Worm (Caenorhabditis elegans) whole organism, L4 larva: ENCODE results near the gene ram-5.
"Not testable (repeated sequence)": the region's sequence is repeated elsewhere in the genome, so short reads cannot be mapped to it uniquely, and the experiment has no call there.

Experiments used
- F10B5.3 ChIP-seq: sonication (generic microtip); optimal IDR thresholded peaks from 2 replicates; lab custom pipeline; 2016; ENCODE audit warnings: mild to moderate bottlenecking, missing genetic modification characterization, missing compliant biosample characterization
- F37D6.2 ChIP-seq: sonication (generic microtip); optimal IDR thresholded peaks from 2 replicates; lab custom pipeline; 2016; ENCODE audit warnings: mild to moderate bottlenecking, missing genetic modification characterization, missing compliant biosample characterization
- F44E2.7 ChIP-seq: fragments of 200-800 bp; sonication (Bioruptor generic); IDR thresholded peaks from 2 replicates; pipeline ENCODE4 v2.1.2; 2022; ENCODE audit warnings: missing genetic modification characterization, missing compliant biosample characterization
- F49E8.2 ChIP-seq: sonication (generic microtip); optimal IDR thresholded peaks from 2 replicates; lab custom pipeline; 2016; ENCODE audit warnings: missing compliant biosample characterization, mild to moderate bottlenecking, missing genetic modification characterization, borderline replicate concordance
- R02D3.7 ChIP-seq: fragments of 150-350 bp; sonication (generic microtip); optimal IDR thresholded peaks from 3 replicates; lab custom pipeline; 2014; ENCODE audit warnings: missing biosample characterization, missing genetic modification characterization
- ZK337.2 ChIP-seq: fragments of 200-800 bp; sonication (Bioruptor generic); IDR thresholded peaks from 2 replicates; pipeline ENCODE4 v1.3.6; 2022; ENCODE audit warnings: missing genetic modification reagents, missing genetic modification characterization, missing compliant biosample characterization
- ZK546.5 ChIP-seq, 2 experiments: sonication (generic microtip); optimal IDR thresholded peaks; 2 replicates each; lab custom pipeline; 2017; ENCODE audit warnings: missing biosample characterization in 2 of 2, missing genetic modification characterization in 2 of 2
- aha-1 ChIP-seq: fragments of 150-350 bp; peaks from one replicate; lab custom pipeline; 2014; ENCODE audit warnings: missing biosample characterization, missing genetic modification characterization
- ama-1 ChIP-seq: fragments of 150-350 bp; optimal IDR thresholded peaks from 2 replicates; lab custom pipeline; 2014; ENCODE audit warnings: inconsistent platforms, mixed read lengths
- arid-1 ChIP-seq: fragments of 200-800 bp; sonication (Bioruptor generic); conservative IDR thresholded peaks from 2 replicates; pipeline ENCODE4 v1.3.6; 2022; ENCODE audit warnings: missing genetic modification reagents, missing genetic modification characterization, missing compliant biosample characterization
- ceh-20 ChIP-seq: fragments of 200-800 bp; sonication (Bioruptor generic); IDR thresholded peaks from 2 replicates; pipeline ENCODE4 v1.3.6; 2022; ENCODE audit warnings: missing genetic modification reagents, missing genetic modification characterization, missing compliant biosample characterization
- ceh-32 ChIP-seq: sonication (generic microtip); optimal IDR thresholded peaks from 2 replicates; lab custom pipeline; 2016; ENCODE audit warnings: mild to moderate bottlenecking, missing genetic modification characterization, missing compliant biosample characterization; ENCODE audit not compliant: poor library complexity
- ceh-44 ChIP-seq: fragments of 200-800 bp; sonication (Bioruptor generic); IDR thresholded peaks from 2 replicates; pipeline ENCODE4 v1.3.6; 2022; ENCODE audit warnings: missing genetic modification reagents, missing genetic modification characterization, missing compliant biosample characterization
- ces-1 ChIP-seq: fragments of 150-350 bp; sonication (generic microtip); optimal IDR thresholded peaks from 4 replicates; lab custom pipeline; 2014; ENCODE audit warnings: missing biosample characterization, missing genetic modification reagents, missing genetic modification characterization
- ctbp-1 ChIP-seq: fragments of 200-800 bp; sonication (Bioruptor generic); IDR thresholded peaks from 2 replicates; pipeline ENCODE4 v1.3.6; 2022; ENCODE audit warnings: missing genetic modification reagents, missing genetic modification characterization, missing compliant biosample characterization
- dmd-6 ChIP-seq: fragments of 200-800 bp; sonication (Bioruptor generic); IDR thresholded peaks from 2 replicates; pipeline ENCODE4 v1.3.6; 2022; ENCODE audit warnings: missing genetic modification reagents, missing genetic modification characterization, missing compliant biosample characterization
- dpl-1 ChIP-seq: fragments of 150-350 bp; optimal IDR thresholded peaks from 2 replicates; lab custom pipeline; 2014; ENCODE audit warnings: missing biosample characterization, missing genetic modification reagents, missing genetic modification characterization
- dve-1 ChIP-seq: sonication (generic microtip); optimal IDR thresholded peaks from 2 replicates; lab custom pipeline; 2017; ENCODE audit warnings: antibody characterized with exemption, mild to moderate bottlenecking, missing genetic modification characterization, missing compliant biosample characterization; ENCODE audit not compliant: insufficient read depth
- fkh-10 ChIP-seq: fragments of 150-350 bp; optimal IDR thresholded peaks from 2 replicates; lab custom pipeline; 2014; ENCODE audit warnings: missing biosample characterization, missing genetic modification reagents, missing genetic modification characterization
- fos-1 ChIP-seq: fragments of 150-350 bp; optimal IDR thresholded peaks from 2 replicates; lab custom pipeline; 2014; ENCODE audit warnings: missing biosample characterization, missing genetic modification characterization
- gei-8 ChIP-seq: fragments of 200-800 bp; sonication (Bioruptor generic); optimal IDR thresholded peaks from 2 replicates; lab custom pipeline; 2018; ENCODE audit warnings: mild to moderate bottlenecking, missing genetic modification characterization, missing compliant biosample characterization
- hif-1 ChIP-seq, 2 experiments: sonication (generic microtip); optimal IDR thresholded peaks; 2 replicates each; lab custom pipeline; 2016 to 2017; ENCODE audit warnings: missing compliant biosample characterization in 2 of 2, missing genetic modification characterization in 2 of 2, missing genetic modification reagents in 2 of 2, missing genotype in 2 of 2, mild to moderate bottlenecking in 1 of 2
- hlh-11 ChIP-seq: fragments of 200-800 bp; sonication (Bioruptor generic); optimal IDR thresholded peaks from 2 replicates; lab custom pipeline; 2018; ENCODE audit warnings: mild to moderate bottlenecking, missing genetic modification characterization, missing compliant biosample characterization
- hlh-30 ChIP-seq: sonication (generic microtip); optimal IDR thresholded peaks from 2 replicates; lab custom pipeline; 2017; ENCODE audit warnings: antibody characterized with exemption, mild to moderate bottlenecking, missing genetic modification characterization, missing compliant biosample characterization; ENCODE audit not compliant: insufficient read depth
- hmg-1.1 ChIP-seq: fragments of 200-800 bp; sonication (Bioruptor generic); IDR thresholded peaks from 2 replicates; pipeline ENCODE4 v1.3.6; 2022; ENCODE audit warnings: missing genetic modification reagents, missing genetic modification characterization, missing compliant biosample characterization
- lin-1 ChIP-seq: fragments of 200-800 bp; sonication (Bioruptor generic); IDR thresholded peaks from 2 replicates; pipeline ENCODE4 v1.3.6; 2022; ENCODE audit warnings: missing genetic modification reagents, missing genetic modification characterization, missing compliant biosample characterization
- lin-13 ChIP-seq: fragments of 150-350 bp; optimal IDR thresholded peaks from 2 replicates; lab custom pipeline; 2014; ENCODE audit warnings: missing biosample characterization, missing genetic modification reagents, missing genetic modification characterization
- lin-29 ChIP-seq: fragments of 200-800 bp; sonication (Bioruptor generic); IDR thresholded peaks from 2 replicates; pipeline ENCODE4 v1.3.6; 2022; ENCODE audit warnings: missing genetic modification reagents, missing genetic modification characterization, missing compliant biosample characterization
- lin-38 ChIP-seq: fragments of 200-800 bp; sonication (Bioruptor generic); IDR thresholded peaks from 2 replicates; pipeline ENCODE4 v1.3.6; 2022; ENCODE audit warnings: missing genetic modification reagents, missing genetic modification characterization, missing compliant biosample characterization
- lir-3 ChIP-seq: sonication (generic microtip); optimal IDR thresholded peaks from 2 replicates; lab custom pipeline; 2016; ENCODE audit warnings: mild to moderate bottlenecking, missing genetic modification characterization, missing compliant biosample characterization
- madf-9 ChIP-seq: fragments of 200-800 bp; sonication (Bioruptor generic); conservative IDR thresholded peaks from 2 replicates; pipeline ENCODE4 v1.3.6; 2022; ENCODE audit warnings: missing genetic modification reagents, missing genetic modification characterization, missing compliant biosample characterization
- mes-2 ChIP-seq: sonication (generic microtip); optimal IDR thresholded peaks from 2 replicates; lab custom pipeline; 2016; ENCODE audit warnings: missing genotype, mild to moderate bottlenecking, missing genetic modification characterization, missing compliant biosample characterization; ENCODE audit not compliant: poor library complexity, severe bottlenecking
- mxl-3 ChIP-seq: fragments of 200-800 bp; sonication (Bioruptor generic); optimal IDR thresholded peaks from 2 replicates; lab custom pipeline; 2018; ENCODE audit warnings: mild to moderate bottlenecking, missing genetic modification characterization, missing compliant biosample characterization
- nhr-10 ChIP-seq: fragments of 150-350 bp; optimal IDR thresholded peaks from 2 replicates; lab custom pipeline; 2014; ENCODE audit warnings: missing biosample characterization, missing genetic modification characterization
- nhr-102 ChIP-seq: sonication (generic microtip); optimal IDR thresholded peaks from 2 replicates; lab custom pipeline; 2016; ENCODE audit warnings: mild to moderate bottlenecking, missing genetic modification characterization, moderate library complexity, missing compliant biosample characterization
- nhr-237 ChIP-seq: sonication (generic microtip); optimal IDR thresholded peaks from 2 replicates; lab custom pipeline; 2017; ENCODE audit warnings: missing biosample characterization, missing genetic modification characterization
- nhr-28 ChIP-seq: fragments of 150-350 bp; optimal IDR thresholded peaks from 2 replicates; lab custom pipeline; 2014; ENCODE audit warnings: missing biosample characterization, missing genetic modification characterization
- nhr-6 ChIP-seq: fragments of 150-350 bp; optimal IDR thresholded peaks from 2 replicates; lab custom pipeline; 2014; ENCODE audit warnings: missing biosample characterization, missing genetic modification characterization
- pqm-1 ChIP-seq: sonication (generic microtip); optimal IDR thresholded peaks from 2 replicates; lab custom pipeline; 2017; ENCODE audit warnings: missing biosample characterization, missing genetic modification characterization
- rbr-2 ChIP-seq: sonication (generic microtip); optimal IDR thresholded peaks from 2 replicates; lab custom pipeline; 2016; ENCODE audit warnings: missing genotype, missing genetic modification characterization, missing compliant biosample characterization
- saeg-2 ChIP-seq: fragments of 200-800 bp; sonication (Bioruptor generic); IDR thresholded peaks from 2 replicates; pipeline ENCODE4 v1.3.6; 2022; ENCODE audit warnings: missing genetic modification reagents, missing genetic modification characterization, missing compliant biosample characterization
- tag-97 ChIP-seq: fragments of 200-800 bp; sonication (Bioruptor generic); IDR thresholded peaks from 2 replicates; pipeline ENCODE4 v1.3.6; 2022; ENCODE audit warnings: missing genetic modification characterization, missing compliant biosample characterization
- zag-1 ChIP-seq: fragments of 150-350 bp; optimal IDR thresholded peaks from 2 replicates; lab custom pipeline; 2014; ENCODE audit warnings: missing biosample characterization, missing genetic modification characterization
- zfp-3 ChIP-seq: fragments of 200-800 bp; sonication (Bioruptor generic); conservative IDR thresholded peaks from 2 replicates; pipeline ENCODE4 v1.3.6; 2022; ENCODE audit warnings: missing genetic modification reagents, missing genetic modification characterization, missing compliant biosample characterization
- zip-11 ChIP-seq: fragments of 200-800 bp; sonication (Bioruptor generic); IDR thresholded peaks from 2 replicates; pipeline ENCODE4 v1.3.6; 2022; ENCODE audit warnings: missing genetic modification characterization, missing compliant biosample characterization
- ztf-7 ChIP-seq: fragments of 150-350 bp; optimal IDR thresholded peaks from 2 replicates; lab custom pipeline; 2014; ENCODE audit warnings: missing biosample characterization, missing genetic modification characterization

The ram-5 gene

ce11 chrX:14525081-14525324 lies 24.9 kb upstream of the ram-5 start, which contains the start of gene nspc-17:
Gene nspc-17 (minus strand): TSS chrX:14525181.
- TF ChIP-seq fkh-10 (GFP tag; lab: Kevin White, UChicago); zip-11; ama-1 (lab: Kevin White, UChicago): not testable (repeated sequence)
- TF ChIP-seq, all 104 proteins: peak for 0; not testable (repeated sequence) for 104

- TF ChIP-seq fkh-10 (GFP tag; lab: Kevin White, UChicago) (peak; percentile 98), zag-1 (tag; lab: Kevin White, UChicago) (peak; percentile 98), nhr-237 (tag; lab: Kevin White, UChicago) (peak; percentile 94), rbr-2 (tag; lab: Kevin White, UChicago) (peak; percentile 99), zfp-3 (GFP tag; lab: Robert Waterston, UW) (peak; percentile 99), hmg-1.1 (GFP tag; lab: Robert Waterston, UW) (peak; percentile 100), nhr-102 (tag; lab: Kevin White, UChicago) (peak; percentile 100), hlh-30 (tag; lab: Kevin White, UChicago) (peak; percentile 96), hif-1 (tag; optimal IDR thresholded peaks at IDR 0.05; lab: Kevin White, UChicago) (peak; percentile 78 to 91), nhr-28 (tag; lab: Kevin White, UChicago) (peak; percentile 88), F49E8.2 (peak; percentile 48), ceh-44 (0 out of 2 replicates have a peak, but pooled peaks have one; percentile 45), dpl-1 (GFP tag; lab: Kevin White, UChicago) (peak; percentile 76), dmd-6 (GFP tag; lab: Robert Waterston, UW) (peak; percentile 98), ceh-32 (tag; lab: Kevin White, UChicago) (peak; percentile 92), fos-1 (tag; lab: Kevin White, UChicago) (peak; percentile 96), madf-9 (peak; percentile 99), R02D3.7 (tag; lab: Kevin White, UChicago) (no peak), pqm-1 (peak; percentile 67), ctbp-1 (peak; percentile 99), tag-97 (0 out of 2 replicates have a peak, but pooled peaks have one; percentile 49), gei-8 (GFP tag; lab: Kevin White, UChicago) (peak; percentile 88), saeg-2 (GFP tag; lab: Robert Waterston, UW) (peak; percentile 99), dve-1 (peak; percentile 100), nhr-6 (peak; percentile 80), lir-3 (peak; percentile 95), mxl-3 (GFP tag; lab: Kevin White, UChicago) (peak; percentile 90), lin-13 (GFP tag; lab: Kevin White, UChicago) (peak; percentile 94), F44E2.7 (no peak), ztf-7 (tag; lab: Kevin White, UChicago) (peak; percentile 96), ces-1 (GFP tag; lab: Kevin White, UChicago) (peak; percentile 96), lin-38 (GFP tag; lab: Robert Waterston, UW) (peak; percentile 91), aha-1 (tag; lab: Kevin White, UChicago) (peak; percentile 98), arid-1 (peak; percentile 96), lin-29 (peak; percentile 98), F10B5.3 (tag; lab: Kevin White, UChicago) (peak; percentile 98), ceh-20 (peak; percentile 99), ZK337.2 (GFP tag; lab: Robert Waterston, UW) (peak; percentile 92), nhr-10 (tag; lab: Kevin White, UChicago) (peak; percentile 99), lin-1 (GFP tag; lab: Robert Waterston, UW) (peak; percentile 97), hlh-11 (tag; lab: Kevin White, UChicago) (peak; percentile 99), ZK546.5 (tag; optimal IDR thresholded peaks at IDR 0.05; lab: Kevin White, UChicago) (peak; percentile 39 to 81), mes-2 (tag; lab: Kevin White, UChicago) (peak; percentile 99), F37D6.2 (tag; lab: Kevin White, UChicago) (peak; percentile 99)
Measured at ce11 chrX:14525325-14526305, 24.3 kb upstream of the ram-5 start.
